Fruit fly (Drosophila melanogaster) whole organism, embryonic: Measurements from ENCODE around the gene Rrp5.

Experiments used
- Blimp-1 ChIP-seq: fragments of 200-800 bp; sonication (Bioruptor generic); optimal IDR thresholded peaks from 3 replicates; lab custom pipeline; 2018; ENCODE audit warnings: missing biosample characterization, missing genetic modification characterization, mild to moderate bottlenecking, moderate library complexity, missing genetic modification reagents
- CG10267 ChIP-seq: fragments of 200-800 bp; sonication (Bioruptor generic); optimal IDR thresholded peaks from 2 replicates; lab custom pipeline; 2018; ENCODE audit warnings: missing biosample characterization, mild to moderate bottlenecking, missing genetic modification characterization, moderate library complexity
- CG10321 ChIP-seq: fragments of 200-800 bp; sonication (Bioruptor generic); IDR thresholded peaks from 2 replicates; pipeline ENCODE4 v1.3.6; 2022; ENCODE audit warnings: missing biosample characterization, missing genetic modification characterization
- CG10959 ChIP-seq: fragments of 200-800 bp; sonication (Bioruptor generic); IDR thresholded peaks from 2 replicates; pipeline ENCODE4 v1.3.6; 2022; ENCODE audit warnings: missing biosample characterization, missing genetic modification characterization
- CG10979 ChIP-seq: fragments of 200-800 bp; sonication (Bioruptor generic); optimal IDR thresholded peaks from 2 replicates; lab custom pipeline; 2018; ENCODE audit warnings: missing biosample characterization, mild to moderate bottlenecking, missing genetic modification characterization, moderate library complexity
- CG11247 ChIP-seq: fragments of 200-800 bp; sonication (Bioruptor generic); IDR thresholded peaks from 2 replicates; pipeline ENCODE4 v1.3.6; 2022; ENCODE audit warnings: missing biosample characterization, missing genetic modification characterization
- CG11695 ChIP-seq: fragments of 200-800 bp; sonication (Bioruptor generic); IDR thresholded peaks from 3 replicates; pipeline ENCODE4 v1.3.6; 2022; ENCODE audit warnings: missing biosample characterization, missing genetic modification characterization
- CG12769 ChIP-seq: fragments of 200-800 bp; sonication (Bioruptor generic); optimal IDR thresholded peaks from 2 replicates; lab custom pipeline; 2019; ENCODE audit warnings: missing biosample characterization, mild to moderate bottlenecking, missing genetic modification characterization, moderate library complexity
- CG15269 ChIP-seq: fragments of 200-800 bp; sonication (Bioruptor generic); optimal IDR thresholded peaks from 2 replicates; lab custom pipeline; 2018; ENCODE audit warnings: missing biosample characterization, mild to moderate bottlenecking, missing genetic modification characterization, moderate library complexity
- CG1602 ChIP-seq: fragments of 200-800 bp; sonication (Bioruptor generic); optimal IDR thresholded peaks from 3 replicates; lab custom pipeline; 2016; ENCODE audit warnings: missing biosample characterization, missing genetic modification characterization
- CG1603 ChIP-seq: fragments of 200-800 bp; sonication (Bioruptor generic); optimal IDR thresholded peaks from 2 replicates; lab custom pipeline; 2019; ENCODE audit warnings: missing biosample characterization, mild to moderate bottlenecking, missing genetic modification characterization, moderate library complexity
- CG1647 ChIP-seq: fragments of 200-800 bp; sonication (Bioruptor generic); optimal IDR thresholded peaks from 3 replicates; lab custom pipeline; 2016; ENCODE audit warnings: missing biosample characterization, missing genetic modification characterization
- CG17328 ChIP-seq: fragments of 200-800 bp; sonication (Bioruptor generic); IDR thresholded peaks from 2 replicates; pipeline ENCODE4 v1.3.6; 2022; ENCODE audit warnings: missing biosample characterization, missing genetic modification characterization
- CG18764 ChIP-seq: fragments of 200-800 bp; sonication (Bioruptor generic); optimal IDR thresholded peaks from 3 replicates; lab custom pipeline; 2016; ENCODE audit warnings: missing biosample characterization, missing genetic modification characterization
- CG2129 ChIP-seq: fragments of 200-800 bp; sonication (Bioruptor generic); IDR thresholded peaks from 2 replicates; pipeline ENCODE4 v1.3.6; 2022; ENCODE audit warnings: missing biosample characterization, missing genetic modification characterization; ENCODE audit not compliant: partially characterized antibody
- CG32767 ChIP-seq: fragments of 200-800 bp; sonication (Bioruptor generic); IDR thresholded peaks from 2 replicates; pipeline ENCODE4 v1.3.6; 2022; ENCODE audit warnings: missing biosample characterization, missing genetic modification characterization
- CG3726 ChIP-seq: fragments of 200-800 bp; sonication (Bioruptor generic); IDR thresholded peaks from 3 replicates; pipeline ENCODE4, ENCODE4 v1.3.6; 2022; ENCODE audit warnings: missing biosample characterization, missing genetic modification characterization
- CG42726 ChIP-seq: fragments of 200-800 bp; sonication (Bioruptor generic); IDR thresholded peaks from 2 replicates; pipeline ENCODE4 v1.3.6; 2022; ENCODE audit warnings: missing biosample characterization, missing genetic modification characterization; ENCODE audit not compliant: partially characterized antibody
- CG6765 ChIP-seq: fragments of 200-800 bp; sonication (Bioruptor generic); optimal IDR thresholded peaks from 3 replicates; lab custom pipeline; 2017; ENCODE audit warnings: missing biosample characterization, mild to moderate bottlenecking, missing genetic modification characterization
- CG7928 ChIP-seq: fragments of 200-800 bp; sonication (Bioruptor generic); optimal IDR thresholded peaks from 2 replicates; lab custom pipeline; 2017; ENCODE audit warnings: missing biosample characterization, mild to moderate bottlenecking, missing genetic modification characterization
- CHES-1-like ChIP-seq: fragments of 200-800 bp; sonication (Bioruptor generic); optimal IDR thresholded peaks from 2 replicates; lab custom pipeline; 2016; ENCODE audit warnings: missing biosample characterization, missing genetic modification characterization
- CTCF ChIP-seq: fragments of 200-800 bp; sonication (Bioruptor generic); optimal IDR thresholded peaks from 2 replicates; lab custom pipeline; 2017; ENCODE audit warnings: missing biosample characterization, mild to moderate bottlenecking, missing genetic modification characterization, moderate library complexity
- D ChIP-seq, 2 experiments: fragments of 200-800 bp in 1 of 2; fragments of >200 bp in 1 of 2; sonication (Bioruptor generic) in 1 of 2; optimal IDR thresholded peaks; 2 replicates in 1 of 2; 3 replicates in 1 of 2; lab custom pipeline; 2017; ENCODE audit warnings: mild to moderate bottlenecking in 1 of 2, missing biosample characterization in 1 of 2, missing genetic modification characterization in 1 of 2, missing genetic modification reagents in 1 of 2
- D19A ChIP-seq: fragments of 200-800 bp; optimal IDR thresholded peaks from 3 replicates; lab custom pipeline; 2019; ENCODE audit warnings: missing biosample characterization, mild to moderate bottlenecking, missing genetic modification characterization, moderate library complexity
- Deaf1 ChIP-seq: fragments of 200-800 bp; optimal IDR thresholded peaks from 3 replicates; lab custom pipeline; 2019; ENCODE audit warnings: missing biosample characterization, mild to moderate bottlenecking, missing genetic modification characterization, moderate library complexity
- Eip74EF ChIP-seq, 2 experiments: fragments of 200-800 bp in 1 of 2; fragments of >200 bp in 1 of 2; sonication (Bioruptor generic) in 1 of 2; optimal IDR thresholded peaks; 2 replicates each; lab custom pipeline; 2017 to 2019; ENCODE audit warnings: missing biosample characterization in 2 of 2, missing genetic modification characterization in 2 of 2, mild to moderate bottlenecking in 1 of 2, moderate library complexity in 1 of 2
- HLH3B ChIP-seq: fragments of 200-800 bp; sonication (Bioruptor generic); IDR thresholded peaks from 2 replicates; pipeline ENCODE4 v1.3.6; 2022; ENCODE audit warnings: missing biosample characterization, missing genetic modification characterization
- Hmr ChIP-seq: fragments of 200-800 bp; sonication (Bioruptor generic); optimal IDR thresholded peaks from 3 replicates; lab custom pipeline; 2017; ENCODE audit warnings: mild to moderate bottlenecking, missing biosample characterization, missing genetic modification reagents, missing genetic modification characterization
- Kr ChIP-seq: fragments of 200-800 bp; sonication (Bioruptor generic); optimal IDR thresholded peaks from 2 replicates; lab custom pipeline; 2017; ENCODE audit warnings: missing biosample characterization, mild to moderate bottlenecking, missing genetic modification characterization
- MBD-R2 ChIP-seq: fragments of 200-800 bp; sonication (Bioruptor generic); IDR thresholded peaks from 2 replicates; pipeline ENCODE4 v1.3.6; 2022; ENCODE audit warnings: missing biosample characterization, missing genetic modification characterization
- Rfx ChIP-seq: fragments of 200-800 bp; sonication (Bioruptor generic); IDR thresholded peaks from 2 replicates; pipeline ENCODE4 v1.3.6; 2022; ENCODE audit warnings: missing biosample characterization, missing genetic modification characterization
- Rx ChIP-seq: fragments of 200-800 bp; sonication (Bioruptor generic); IDR thresholded peaks from 2 replicates; pipeline ENCODE4 v1.3.6; 2022; ENCODE audit warnings: missing biosample characterization, missing genetic modification characterization
- Sox102F ChIP-seq: fragments of 200-800 bp; sonication (Bioruptor generic); optimal IDR thresholded peaks from 2 replicates; lab custom pipeline; 2018; ENCODE audit warnings: missing biosample characterization, mild to moderate bottlenecking, missing genetic modification characterization, moderate library complexity
- Tbp ChIP-seq: fragments of >200 bp; optimal IDR thresholded peaks from 2 replicates; lab custom pipeline; 2018; ENCODE audit warnings: missing biosample characterization, missing genetic modification characterization
- cad ChIP-seq: fragments of >200 bp; optimal IDR thresholded peaks from 2 replicates; lab custom pipeline; 2017; ENCODE audit warnings: missing biosample characterization, missing genetic modification characterization
- cg ChIP-seq: fragments of 200-800 bp; sonication (Bioruptor generic); optimal IDR thresholded peaks from 3 replicates; lab custom pipeline; 2019; ENCODE audit warnings: missing biosample characterization, mild to moderate bottlenecking, missing genetic modification characterization, moderate library complexity
- dan ChIP-seq: fragments of 200-800 bp; sonication (Bioruptor generic); IDR thresholded peaks from 2 replicates; pipeline ENCODE4 v1.3.6; 2022; ENCODE audit warnings: missing biosample characterization, missing genetic modification characterization
- disco-r ChIP-seq: fragments of 200-800 bp; sonication (Bioruptor generic); optimal IDR thresholded peaks from 2 replicates; lab custom pipeline; 2016; ENCODE audit warnings: missing biosample characterization, missing genetic modification characterization
- eve ChIP-seq, 2 experiments: fragments of >200 bp; optimal IDR thresholded peaks; 2 replicates each; lab custom pipeline; 2017; ENCODE audit warnings: missing biosample characterization in 2 of 2, missing genetic modification characterization in 2 of 2
- gce ChIP-seq: fragments of 200-800 bp; sonication (Bioruptor generic); IDR thresholded peaks from 3 replicates; pipeline ENCODE4 v1.3.6; 2022; ENCODE audit warnings: missing biosample characterization, missing genetic modification characterization
- gsb-n ChIP-seq: fragments of 200-800 bp; sonication (Bioruptor generic); optimal IDR thresholded peaks from 3 replicates; lab custom pipeline; 2018; ENCODE audit warnings: missing biosample characterization, mild to moderate bottlenecking, missing genetic modification characterization
- gt ChIP-seq: fragments of 200-800 bp; sonication (Bioruptor generic); IDR thresholded peaks from 2 replicates; pipeline ENCODE4 v1.3.6; 2022; ENCODE audit warnings: missing biosample characterization, missing genetic modification characterization
- pzg ChIP-seq: fragments of 200-800 bp; sonication (Bioruptor generic); optimal IDR thresholded peaks from 3 replicates; lab custom pipeline; 2018; ENCODE audit warnings: missing biosample characterization, mild to moderate bottlenecking, missing genetic modification characterization, moderate library complexity
- ranshi ChIP-seq: fragments of 200-800 bp; sonication (Bioruptor generic); IDR thresholded peaks from 2 replicates; pipeline ENCODE4 v1.3.6; 2022; ENCODE audit warnings: missing biosample characterization, missing genetic modification characterization
- rib ChIP-seq: fragments of 200-800 bp; sonication (Bioruptor generic); IDR thresholded peaks from 2 replicates; pipeline ENCODE4 v1.3.6; 2022; ENCODE audit warnings: missing biosample characterization, missing genetic modification characterization
- row ChIP-seq: fragments of 200-800 bp; sonication (Bioruptor generic); IDR thresholded peaks from 3 replicates; pipeline ENCODE4 v1.3.6; 2022; ENCODE audit warnings: missing biosample characterization, missing genetic modification characterization
- salm ChIP-seq: fragments of 200-800 bp; sonication (Bioruptor generic); optimal IDR thresholded peaks from 2 replicates; lab custom pipeline; 2018; ENCODE audit warnings: missing biosample characterization, mild to moderate bottlenecking, missing genetic modification characterization
- schlank ChIP-seq: fragments of 200-800 bp; sonication (Bioruptor generic); optimal IDR thresholded peaks from 2 replicates; lab custom pipeline; 2018; ENCODE audit warnings: missing biosample characterization, mild to moderate bottlenecking, missing genetic modification characterization
- sens-2 ChIP-seq: fragments of 200-800 bp; sonication (Bioruptor generic); IDR thresholded peaks from 2 replicates; pipeline ENCODE4 v1.3.6; 2022; ENCODE audit warnings: missing biosample characterization, missing genetic modification characterization
- sr ChIP-seq: fragments of 200-800 bp; sonication (Bioruptor generic); IDR thresholded peaks from 3 replicates; pipeline ENCODE4 v1.3.6; 2022; ENCODE audit warnings: missing biosample characterization, missing genetic modification characterization
- stwl ChIP-seq: fragments of 200-800 bp; sonication (Bioruptor generic); optimal IDR thresholded peaks from 3 replicates; lab custom pipeline; 2018; ENCODE audit warnings: missing biosample characterization, mild to moderate bottlenecking, missing genetic modification characterization, moderate library complexity
- tx ChIP-seq: fragments of 200-800 bp; sonication (Bioruptor generic); optimal IDR thresholded peaks from 2 replicates; lab custom pipeline; 2016; ENCODE audit warnings: missing biosample characterization, missing genetic modification characterization

Rrp5 gene

DNA sequence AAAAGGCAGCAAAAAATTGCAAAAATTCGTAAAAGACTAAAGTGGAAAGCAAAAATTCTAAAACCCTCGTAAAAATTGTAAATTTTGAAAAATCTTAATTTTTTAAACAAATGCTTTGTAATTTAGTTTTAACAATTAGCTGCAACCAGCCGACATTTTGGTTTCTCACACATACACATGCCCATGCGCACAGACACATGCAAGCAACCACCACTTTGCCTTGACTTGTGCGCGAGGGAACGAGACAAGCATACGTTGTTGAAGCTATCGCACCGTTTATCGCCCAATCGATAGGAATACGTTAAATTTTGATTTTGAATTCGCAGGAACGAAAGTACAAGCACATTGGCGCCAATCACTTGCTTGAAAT is 12.8 kb downstream of the Rrp5 start (continued):
- TF ChIP-seq cg (GFP tag; lab: Kevin White, UChicago) (peak; percentile 97), CG10959 (GFP tag; lab: Robert Waterston, UW) (no peak), CHES-1-like (GFP tag; lab: Kevin White, UChicago) (no peak), cad (GFP tag; lab: Kevin White, UChicago) (no peak), disco-r (GFP tag; lab: Kevin White, UChicago) (no peak), gt (GFP tag; lab: Robert Waterston, UW) (no peak), CG42726 (GFP tag; lab: Robert Waterston, UW) (peak; percentile 39; the same call in 1 of the 2 replicates), Sox102F (no peak), CG6765 (GFP tag; lab: Kevin White, UChicago) (no peak), MBD-R2 (GFP tag; lab: Robert Waterston, UW) (peak; percentile 49), CG10267 (no peak), rib (GFP tag; lab: Robert Waterston, UW) (no peak), Tbp (no peak), CG1602 (GFP tag; lab: Kevin White, UChicago) (no peak), Kr (GFP tag; lab: Kevin White, UChicago) (no peak), sr (no peak), salm (no peak), tx (GFP tag; lab: Kevin White, UChicago) (no peak), CG10321 (GFP tag; lab: Robert Waterston, UW) (peak; percentile 97), Rfx (GFP tag; lab: Robert Waterston, UW) (peak; percentile 52; the same call in 1 of the 2 replicates), CG10979 (tag; lab: Kevin White, UChicago) (peak; percentile 41), pzg (peak; percentile 79), stwl (tag; lab: Kevin White, UChicago) (no peak), Eip74EF (GFP tag; optimal IDR thresholded peaks at IDR 0.05; lab: Kevin White, UChicago) (no peak), Hmr (GFP tag; lab: Kevin White, UChicago) (no peak), CG1647 (GFP tag; lab: Kevin White, UChicago) (no peak), dan (GFP tag; lab: Robert Waterston, UW) (no peak), CG2129 (GFP tag; lab: Robert Waterston, UW) (peak; percentile 43; the same call in 1 of the 2 replicates), HLH3B (GFP tag; lab: Robert Waterston, UW) (no peak), CG1603 (tag; lab: Kevin White, UChicago) (no peak), CG15269 (no peak), D19A (tag; lab: Kevin White, UChicago) (no peak), CG12769 (tag; lab: Kevin White, UChicago) (no peak), sens-2 (GFP tag; lab: Robert Waterston, UW) (no peak), gsb-n (tag; lab: Kevin White, UChicago) (no peak), CG3726 (GFP tag; lab: Robert Waterston, UW) (no peak), CG18764 (no peak), eve (GFP tag; optimal IDR thresholded peaks at IDR 0.05; lab: Kevin White, UChicago) (no peak), CG32767 (GFP tag; lab: Robert Waterston, UW) (0 out of 2 replicates have a peak, but pooled peaks have one; percentile 24), CG11247 (no peak), Blimp-1 (GFP tag; lab: Kevin White, UChicago) (no peak), CG11695 (GFP tag; lab: Robert Waterston, UW) (no peak), D (optimal IDR thresholded peaks at IDR 0.05; lab: Kevin White, UChicago) (no peak), D (GFP tag; optimal IDR thresholded peaks at IDR 0.05; lab: Kevin White, UChicago) (no peak), ranshi (GFP tag; lab: Robert Waterston, UW) (no peak), CG17328 (GFP tag; lab: Robert Waterston, UW) (no peak), schlank (no peak), gce (GFP tag; lab: Robert Waterston, UW) (no peak), CG7928 (no peak), Deaf1 (tag; lab: Kevin White, UChicago) (no peak), Rx (GFP tag; lab: Robert Waterston, UW) (no peak), row (GFP tag; lab: Robert Waterston, UW) (peak; percentile 16; the same call in 1 of the 3 replicates), CTCF (GFP tag; lab: Kevin White, UChicago) (no peak)
